Worm (Caenorhabditis elegans): ENCODE results near the gene dpy-31.

ce11 chrIII:7189581-7190128, 12.4 kb upstream of the dpy-31 start, which contains the start of gene rps-21:
- TF ChIP-seq mxl-2 (GFP tag; conservative IDR thresholded peaks at IDR 0.05) (no peak), ceh-20 (GFP tag; IDR thresholded peaks at IDR 0.05) (peak; percentile 48; the same call in 1 of the 2 replicates), nhr-77 (tag; optimal IDR thresholded peaks at IDR 0.05) (peak; percentile 64), lsy-2 (tag; optimal IDR thresholded peaks at IDR 0.05) (peak; percentile 9 to 92), pqm-1 (tag; optimal IDR thresholded peaks at IDR 0.05) (peak; percentile 21), nhr-111 (GFP tag; optimal IDR thresholded peaks at IDR 0.05) (no peak), zag-1 (tag; optimal IDR thresholded peaks at IDR 0.05) (no peak), set-16 (GFP tag; IDR thresholded peaks at IDR 0.05) (no peak; the same call in 1 of the 2 replicates), ceh-32 (tag; optimal IDR thresholded peaks at IDR 0.05; ENCODE audit: poor library complexity) (no peak), unc-39 (tag; optimal IDR thresholded peaks at IDR 0.05) (no peak)
